Worm (Caenorhabditis elegans) whole organism, L4/young adult: ENCODE results near the gene Y46G5A.15.

Experiments used
- W03F9.2 ChIP-seq: fragments of 150-350 bp; optimal IDR thresholded peaks from 2 replicates; lab custom pipeline; 2014; ENCODE audit warnings: missing biosample characterization, missing genetic modification characterization
- dao-5 ChIP-seq: sonication (generic microtip); optimal IDR thresholded peaks from 2 replicates; lab custom pipeline; 2016; ENCODE audit warnings: missing genotype, missing genetic modification characterization, moderate library complexity, missing compliant biosample characterization
- him-1 ChIP-seq: sonication (generic microtip); optimal IDR thresholded peaks from 2 replicates; lab custom pipeline; 2016; ENCODE audit warnings: missing genotype, missing genetic modification reagents, missing genetic modification characterization, missing compliant biosample characterization

DNA sequence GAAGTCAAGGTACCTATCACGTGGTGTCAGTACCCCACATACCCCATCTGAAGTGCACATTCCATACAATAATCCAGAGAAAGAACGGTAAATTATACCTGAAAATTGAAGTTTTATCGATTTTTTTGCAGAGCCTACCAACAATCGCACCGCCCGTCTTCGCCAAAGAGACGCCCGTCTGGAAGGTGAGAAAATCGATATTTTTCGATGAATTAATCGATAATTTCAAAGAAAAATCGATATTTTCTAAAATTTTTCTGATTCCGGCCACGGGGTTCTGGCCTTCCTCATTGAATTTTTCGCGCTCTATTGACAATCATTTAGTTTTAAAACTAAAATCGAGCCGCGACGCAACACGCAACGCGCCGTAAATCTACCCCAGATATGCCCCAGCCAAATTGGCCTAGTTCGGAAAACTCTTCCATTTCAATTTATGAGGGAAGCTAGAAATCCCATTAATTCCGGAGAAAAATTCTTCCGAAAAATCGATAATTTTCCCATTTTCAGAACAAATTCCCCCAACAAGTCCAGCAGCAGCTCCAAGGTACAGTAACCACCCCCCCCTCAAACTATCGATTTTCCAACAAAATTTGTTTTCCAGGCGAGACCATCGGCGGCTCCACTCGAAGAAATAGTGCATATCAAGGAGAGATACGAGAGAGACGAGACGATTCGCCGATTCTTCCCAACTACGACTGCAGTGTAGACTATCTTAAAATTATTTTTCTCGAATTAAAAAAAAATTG, 18.6 kb downstream of the Y46G5A.15 start:
- TF ChIP-seq W03F9.2 (tag; lab: Kevin White, UChicago) (no peak), him-1 (tag; lab: Kevin White, UChicago) (no peak), dao-5 (tag; lab: Kevin White, UChicago) (no peak)
